Worm (Caenorhabditis elegans) whole organism, L3 larva: ENCODE data around the gene sra-6.
A peak's percentile ranks its signal among the peaks of the same experiment; 100 is the strongest.

Experiments
- ZK546.5 ChIP-seq: sonication (generic microtip); optimal IDR thresholded peaks from 2 replicates; lab custom pipeline; 2017; ENCODE audit warnings: missing biosample characterization, missing genetic modification characterization
- elt-2 ChIP-seq: sonication (generic microtip); optimal IDR thresholded peaks from 2 replicates; lab custom pipeline; 2016; ENCODE audit warnings: missing genetic modification reagents, mild to moderate bottlenecking, missing genetic modification characterization, missing compliant biosample characterization
- fkh-2 ChIP-seq: fragments of 150-350 bp; optimal IDR thresholded peaks from 2 replicates; lab custom pipeline; 2014; ENCODE audit warnings: missing biosample characterization, missing genetic modification reagents, missing genetic modification characterization
- lin-15B ChIP-seq: fragments of 150-350 bp; optimal IDR thresholded peaks from 2 replicates; lab custom pipeline; 2014; ENCODE audit warnings: missing biosample characterization, missing genetic modification characterization
- nhr-11 ChIP-seq: fragments of 150-350 bp; optimal IDR thresholded peaks from 2 replicates; lab custom pipeline; 2014; ENCODE audit warnings: missing biosample characterization, missing genetic modification characterization
- nhr-12 ChIP-seq: fragments of 150-350 bp; optimal IDR thresholded peaks from 2 replicates; lab custom pipeline; 2014; ENCODE audit warnings: missing biosample characterization, missing genetic modification characterization
- nhr-28 ChIP-seq: fragments of 150-350 bp; optimal IDR thresholded peaks from 2 replicates; lab custom pipeline; 2014; ENCODE audit warnings: missing biosample characterization, missing genetic modification characterization
- nhr-76 ChIP-seq: fragments of 150-350 bp; sonication (generic microtip); optimal IDR thresholded peaks from 5 replicates; lab custom pipeline; 2014; ENCODE audit warnings: missing biosample characterization, missing genetic modification characterization
- nhr-77 ChIP-seq: fragments of 150-350 bp; optimal IDR thresholded peaks from 2 replicates; lab custom pipeline; 2014; ENCODE audit warnings: missing biosample characterization, missing genetic modification characterization
- pha-4 ChIP-seq: fragments of 150-350 bp; optimal IDR thresholded peaks from 2 replicates; lab custom pipeline; 2014; ENCODE audit warnings: missing biosample characterization, missing genetic modification reagents, missing genetic modification characterization
- unc-39 ChIP-seq: sonication (generic microtip); optimal IDR thresholded peaks from 4 replicates; lab custom pipeline; 2017; ENCODE audit warnings: missing biosample characterization, missing genetic modification characterization
- unc-62 ChIP-seq: fragments of 150-350 bp; sonication (generic microtip); optimal IDR thresholded peaks from 4 replicates; lab custom pipeline; 2014; ENCODE audit warnings: missing biosample characterization, missing genetic modification reagents, missing genetic modification characterization

DNA sequence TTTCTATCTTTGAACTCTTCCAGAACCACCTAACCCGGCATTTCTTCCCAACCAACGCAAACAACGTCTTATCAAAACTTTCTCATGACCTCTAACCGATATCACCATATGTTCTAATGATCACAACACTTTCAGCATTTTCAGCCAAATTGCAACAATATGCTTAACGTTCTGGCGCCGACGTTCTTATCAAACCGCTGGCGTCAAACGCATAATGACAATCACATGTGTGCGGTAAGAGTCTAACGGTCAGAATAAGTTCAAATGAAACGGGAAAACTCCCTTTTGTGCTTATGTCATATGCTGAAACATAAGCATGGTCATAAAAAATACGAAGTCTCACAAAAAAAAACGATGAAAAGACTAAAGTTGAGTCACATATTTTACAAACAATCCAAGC is 49.7 kb downstream of the sra-6 start:
- TF ChIP-seq nhr-28 (tag; lab: Kevin White, UChicago) (no peak), elt-2 (tag; lab: Kevin White, UChicago) (peak; percentile 99), pha-4 (tag; lab: Kevin White, UChicago) (peak; percentile 76), lin-15B (tag; lab: Kevin White, UChicago) (no peak), nhr-12 (tag; lab: Kevin White, UChicago) (no peak), unc-39 (tag; lab: Kevin White, UChicago) (no peak), unc-62 (GFP tag; lab: Kevin White, UChicago) (no peak), nhr-77 (tag; lab: Kevin White, UChicago) (no peak), nhr-76 (no peak), nhr-11 (no peak), ZK546.5 (tag; lab: Kevin White, UChicago) (no peak), fkh-2 (tag; lab: Kevin White, UChicago) (no peak)
